Fruit fly (Drosophila melanogaster): ENCODE results near the gene tgy.

The tgy gene

dm6 chrX:19154998-19155397, 27.9 kb upstream of the tgy start:
- TF ChIP-seq h (GFP tag; optimal IDR thresholded peaks at IDR 0.05) (peak; percentile 90), pan (optimal IDR thresholded peaks at IDR 0.05) (no peak), fru (GFP tag; optimal IDR thresholded peaks at IDR 0.05) (peak; percentile 92), ey (GFP tag; optimal IDR thresholded peaks at IDR 0.05) (peak; percentile 90), sv (GFP tag; optimal IDR thresholded peaks at IDR 0.05) (peak; percentile 73), dl (GFP tag; optimal IDR thresholded peaks at IDR 0.05; ENCODE audit: insufficient read depth in 1 of 2, partially characterized antibody in 2 of 2) (no peak), lola (GFP tag; optimal IDR thresholded peaks at IDR 0.05) (no peak), psq (GFP tag; optimal IDR thresholded peaks at IDR 0.05) (peak; percentile 81), CG9705 (GFP tag; optimal IDR thresholded peaks at IDR 0.05) (peak; percentile 50), dsf (GFP tag; optimal IDR thresholded peaks at IDR 0.05; ENCODE audit: borderline replicate concordance) (no peak), Jra (GFP tag; optimal IDR thresholded peaks at IDR 0.05) (peak; percentile 69), N (GFP tag; optimal IDR thresholded peaks at IDR 0.05) (no peak), Rel (GFP tag; optimal IDR thresholded peaks at IDR 0.05) (peak; percentile 56), Rel (tag; optimal IDR thresholded peaks at IDR 0.05) (peak; percentile 52), Myc (optimal IDR thresholded peaks at IDR 0.05) (no peak), CrebA (GFP tag; optimal IDR thresholded peaks at IDR 0.05; ENCODE audit: borderline replicate concordance) (no peak), Dif (GFP tag; optimal IDR thresholded peaks at IDR 0.05; ENCODE audit: partially characterized antibody) (no peak), HLH106 (tag; optimal IDR thresholded peaks at IDR 0.05) (peak; percentile 89), jim (GFP tag; optimal IDR thresholded peaks at IDR 0.05) (no peak), OdsH (GFP tag; optimal IDR thresholded peaks at IDR 0.05) (peak; percentile 85), dmrt93B (GFP tag; optimal IDR thresholded peaks at IDR 0.05) (peak; percentile 78), woc (GFP tag; optimal IDR thresholded peaks at IDR 0.05) (peak; percentile 81), brk (GFP tag; optimal IDR thresholded peaks at IDR 0.05) (peak; percentile 58), Abd-B (GFP tag; optimal IDR thresholded peaks at IDR 0.05) (no peak), tai (GFP tag; optimal IDR thresholded peaks at IDR 0.05) (peak; percentile 57), Vsx2 (GFP tag; optimal IDR thresholded peaks at IDR 0.05; ENCODE audit: partially characterized antibody) (no peak), Hr83 (GFP tag; optimal IDR thresholded peaks at IDR 0.05; ENCODE audit: poor library complexity, severe bottlenecking) (no peak), CG32264 (GFP tag; optimal IDR thresholded peaks at IDR 0.05) (peak; percentile 89), Sp1 (GFP tag; optimal IDR thresholded peaks at IDR 0.05) (peak; percentile 86), foxo (GFP tag; optimal IDR thresholded peaks at IDR 0.05) (peak; percentile 70 to 89), sage (GFP tag; optimal IDR thresholded peaks at IDR 0.05) (peak; percentile 73), Mio (GFP tag; optimal IDR thresholded peaks at IDR 0.05) (peak; percentile 5), br (GFP tag; optimal IDR thresholded peaks at IDR 0.05) (peak; percentile 92), GATAd (GFP tag; optimal IDR thresholded peaks at IDR 0.05) (no peak), Dfd (GFP tag; optimal IDR thresholded peaks at IDR 0.05) (no peak), rgr (GFP tag; optimal IDR thresholded peaks at IDR 0.05) (peak; percentile 89), Hnf4 (GFP tag; optimal IDR thresholded peaks at IDR 0.05) (peak; percentile 83), Hr78 (GFP tag; optimal IDR thresholded peaks at IDR 0.05) (no peak), usp (GFP tag; optimal IDR thresholded peaks at IDR 0.05) (no peak)

dm6 chrX:19154249-19154648, 27.1 kb upstream of the tgy start:
- TF ChIP-seq woc (GFP tag; optimal IDR thresholded peaks at IDR 0.05) = no peak
- TF ChIP-seq psq (GFP tag; optimal IDR thresholded peaks at IDR 0.05) = no peak
- TF ChIP-seq Hr83 (GFP tag; optimal IDR thresholded peaks at IDR 0.05; ENCODE audit: poor library complexity, severe bottlenecking) = no peak
- no peak for TF ChIP-seq dmrt93B (GFP tag; optimal IDR thresholded peaks at IDR 0.05)
- no peak for TF ChIP-seq N (GFP tag; optimal IDR thresholded peaks at IDR 0.05)
- no peak for TF ChIP-seq Sp1 (GFP tag; optimal IDR thresholded peaks at IDR 0.05)
- TF ChIP-seq dsf (GFP tag; optimal IDR thresholded peaks at IDR 0.05; ENCODE audit: borderline replicate concordance) = no peak
- no peak for TF ChIP-seq Abd-B (GFP tag; optimal IDR thresholded peaks at IDR 0.05)
- TF ChIP-seq sv (GFP tag; optimal IDR thresholded peaks at IDR 0.05) = no peak
- no peak for TF ChIP-seq HLH106 (tag; optimal IDR thresholded peaks at IDR 0.05)
- TF ChIP-seq brk (GFP tag; optimal IDR thresholded peaks at IDR 0.05) = no peak
- TF ChIP-seq usp (GFP tag; optimal IDR thresholded peaks at IDR 0.05) = no peak
- TF ChIP-seq sage (GFP tag; optimal IDR thresholded peaks at IDR 0.05) = no peak
- TF ChIP-seq Dfd (GFP tag; optimal IDR thresholded peaks at IDR 0.05) = no peak
